Fruit fly (Drosophila melanogaster) whole organism, wandering third instar larva: ENCODE measurements around the gene Acp95EF.
A peak's percentile ranks its signal among the peaks of the same experiment; 100 is the strongest.

ENCODE experiments used
- Jra ChIP-seq: sonication (Bioruptor generic); optimal IDR thresholded peaks from 2 replicates; lab custom pipeline; 2016; ENCODE audit warnings: missing biosample characterization, missing genetic modification characterization
- Myc ChIP-seq: fragments of >200 bp; optimal IDR thresholded peaks from 2 replicates; lab custom pipeline; 2017
- OdsH ChIP-seq: fragments of 200-800 bp; sonication (Bioruptor generic); optimal IDR thresholded peaks from 2 replicates; lab custom pipeline; 2016; ENCODE audit warnings: missing biosample characterization, mild to moderate bottlenecking, missing genetic modification characterization
- brk ChIP-seq: fragments of 200-800 bp; sonication (Bioruptor generic); optimal IDR thresholded peaks from 2 replicates; lab custom pipeline; 2016; ENCODE audit warnings: missing biosample characterization, mild to moderate bottlenecking, missing genetic modification characterization
- fru ChIP-seq: fragments of 200-800 bp; sonication (Bioruptor generic); optimal IDR thresholded peaks from 3 replicates; lab custom pipeline; 2016; ENCODE audit warnings: missing biosample characterization, mild to moderate bottlenecking, missing genetic modification characterization
- sage ChIP-seq: fragments of 200-800 bp; sonication (Bioruptor generic); optimal IDR thresholded peaks from 2 replicates; lab custom pipeline; 2016; ENCODE audit warnings: missing biosample characterization, mild to moderate bottlenecking, missing genetic modification characterization
- usp ChIP-seq: fragments of >200 bp; optimal IDR thresholded peaks from 2 replicates; lab custom pipeline; 2017; ENCODE audit warnings: missing biosample characterization, missing genetic modification characterization

DNA sequence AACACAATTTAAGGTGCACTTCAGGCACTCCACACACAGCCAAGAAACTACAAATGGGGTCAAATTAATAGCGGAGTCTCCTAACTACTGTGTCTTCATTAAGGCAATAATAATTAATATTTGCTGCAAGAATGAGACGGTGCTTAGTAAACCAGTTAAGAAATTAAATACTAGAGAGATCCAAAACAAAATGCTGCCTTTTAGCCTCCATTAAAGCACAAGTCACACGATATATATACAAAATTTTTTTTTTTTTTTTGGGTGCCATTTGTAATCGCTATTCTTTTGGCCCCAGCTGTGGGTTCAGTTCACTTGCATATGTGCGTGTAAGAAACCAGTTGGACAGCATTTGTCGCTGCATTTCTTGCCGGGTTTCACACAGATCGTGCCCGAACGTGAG lies 25.3 kb upstream of the Acp95EF start:
- peak; percentile 75 for TF ChIP-seq fru (GFP tag; lab: Kevin White, UChicago)
- peak; percentile 74 for TF ChIP-seq OdsH (GFP tag; lab: Kevin White, UChicago)
- no peak for TF ChIP-seq usp
- TF ChIP-seq Myc (lab: Kevin White, UChicago), result no peak
- no peak for TF ChIP-seq brk (GFP tag; lab: Kevin White, UChicago)
- TF ChIP-seq Jra, result no peak
- TF ChIP-seq sage (GFP tag; lab: Kevin White, UChicago), result peak; percentile 61
